Fruit fly (Drosophila melanogaster) whole organism: ENCODE results near the gene Daao2.

Experiments
- EcR ChIP-seq, 2 experiments: fragments of >200 bp; optimal IDR thresholded peaks; 2 replicates each; lab custom pipeline; 2017; ENCODE audit warnings: missing biosample characterization in 2 of 2, missing genetic modification characterization in 2 of 2, missing genetic modification reagents in 2 of 2
- pan ChIP-seq: fragments of >200 bp; optimal IDR thresholded peaks from 2 replicates; lab custom pipeline; 2017
- psq ChIP-seq: fragments of >200 bp; optimal IDR thresholded peaks from 2 replicates; lab custom pipeline; 2017

dm6 chr2L:6837829-6838228 is 35.0 kb downstream of the Daao2 start:
- no peak for TF ChIP-seq psq
- TF ChIP-seq pan: no peak
- no peak for TF ChIP-seq EcR (GFP tag; optimal IDR thresholded peaks at IDR 0.05; lab: Kevin White, UChicago)
